Fruit fly (Drosophila melanogaster) whole organism, pupa: ENCODE results near the gene eco.

Experiments used
- CG10348 ChIP-seq: fragments of 200-800 bp; sonication (Bioruptor generic); IDR thresholded peaks from 2 replicates; pipeline ENCODE4 v1.3.6; 2022; ENCODE audit warnings: missing biosample characterization, missing genetic modification characterization
- CG12605 ChIP-seq: fragments of 200-800 bp; sonication (Bioruptor generic); IDR thresholded peaks from 2 replicates; pipeline ENCODE4 v1.3.6; 2022; ENCODE audit warnings: missing biosample characterization, missing genetic modification characterization
- CG13204 ChIP-seq: fragments of 200-800 bp; sonication (Bioruptor generic); optimal IDR thresholded peaks from 2 replicates; lab custom pipeline; 2018; ENCODE audit warnings: missing biosample characterization, mild to moderate bottlenecking, missing genetic modification characterization, moderate library complexity
- CG14655 ChIP-seq: fragments of 200-800 bp; sonication (Bioruptor generic); optimal IDR thresholded peaks from 3 replicates; lab custom pipeline; 2017; ENCODE audit warnings: mild to moderate bottlenecking, missing biosample characterization, missing genetic modification reagents, missing genetic modification characterization
- CG15710 ChIP-seq: fragments of 200-800 bp; sonication (Bioruptor generic); optimal IDR thresholded peaks from 2 replicates; lab custom pipeline; 2018; ENCODE audit warnings: missing biosample characterization, mild to moderate bottlenecking, missing genetic modification characterization, moderate library complexity
- CG17806 ChIP-seq: fragments of 200-800 bp; sonication (Bioruptor generic); optimal IDR thresholded peaks from 2 replicates; lab custom pipeline; 2018; ENCODE audit warnings: missing biosample characterization, mild to moderate bottlenecking, missing genetic modification characterization, moderate library complexity
- CG32121 ChIP-seq: fragments of 200-800 bp; sonication (Bioruptor generic); IDR thresholded peaks from 2 replicates; pipeline ENCODE4 v1.3.6; 2022; ENCODE audit warnings: missing biosample characterization, missing genetic modification characterization
- CG34367 ChIP-seq: fragments of 200-800 bp; sonication (Bioruptor generic); optimal IDR thresholded peaks from 2 replicates; lab custom pipeline; 2018; ENCODE audit warnings: missing biosample characterization, mild to moderate bottlenecking, missing genetic modification characterization
- CG4496 ChIP-seq: fragments of 200-800 bp; sonication (Bioruptor generic); IDR thresholded peaks from 3 replicates; pipeline ENCODE4 v1.3.6; 2022; ENCODE audit warnings: missing biosample characterization, missing genetic modification characterization
- CG8159 ChIP-seq: fragments of 200-800 bp; sonication (Bioruptor generic); optimal IDR thresholded peaks from 3 replicates; lab custom pipeline; 2018; ENCODE audit warnings: missing biosample characterization, mild to moderate bottlenecking, missing genetic modification characterization, moderate library complexity
- CG8301 ChIP-seq: fragments of 200-800 bp; sonication (Bioruptor generic); optimal IDR thresholded peaks from 2 replicates; lab custom pipeline; 2018; ENCODE audit warnings: missing biosample characterization, mild to moderate bottlenecking, missing genetic modification characterization
- CG9948 ChIP-seq: fragments of 200-800 bp; sonication (Bioruptor generic); optimal IDR thresholded peaks from 2 replicates; lab custom pipeline; 2018; ENCODE audit warnings: missing biosample characterization, mild to moderate bottlenecking, missing genetic modification characterization, moderate library complexity
- D1 ChIP-seq: fragments of 200-800 bp; sonication (Bioruptor generic); optimal IDR thresholded peaks from 2 replicates; lab custom pipeline; 2018; ENCODE audit warnings: missing biosample characterization, mild to moderate bottlenecking, missing genetic modification characterization, moderate library complexity
- EcR ChIP-seq: fragments of 200-800 bp; sonication (Bioruptor generic); optimal IDR thresholded peaks from 3 replicates; lab custom pipeline; 2019; ENCODE audit warnings: missing biosample characterization, missing genetic modification characterization, mild to moderate bottlenecking, moderate library complexity, missing genetic modification reagents
- Ets98B ChIP-seq: fragments of 200-800 bp; sonication (Bioruptor generic); IDR thresholded peaks from 2 replicates; pipeline ENCODE4 v1.3.6; 2022; ENCODE audit warnings: missing biosample characterization, missing genetic modification characterization
- Pif1A ChIP-seq: fragments of 200-800 bp; sonication (Bioruptor generic); optimal IDR thresholded peaks from 3 replicates; lab custom pipeline; 2016; ENCODE audit warnings: missing biosample characterization, missing genetic modification characterization
- Pif1B ChIP-seq: fragments of 200-800 bp; sonication (Bioruptor generic); optimal IDR thresholded peaks from 3 replicates; lab custom pipeline; 2016; ENCODE audit warnings: missing biosample characterization, missing genetic modification characterization
- Snoo ChIP-seq: fragments of 200-800 bp; sonication (Bioruptor generic); optimal IDR thresholded peaks from 3 replicates; lab custom pipeline; 2017; ENCODE audit warnings: missing biosample characterization, mild to moderate bottlenecking, missing genetic modification characterization, inconsistent platforms
- fd96Ca ChIP-seq: fragments of 200-800 bp; sonication (Bioruptor generic); IDR thresholded peaks from 3 replicates; pipeline ENCODE4 v1.3.6; 2022; ENCODE audit warnings: missing biosample characterization, missing genetic modification characterization
- gl ChIP-seq: fragments of 200-800 bp; sonication (Bioruptor generic); optimal IDR thresholded peaks from 2 replicates; lab custom pipeline; 2018; ENCODE audit warnings: missing biosample characterization, mild to moderate bottlenecking, missing genetic modification characterization
- rn ChIP-seq: fragments of 200-800 bp; sonication (Bioruptor generic); IDR thresholded peaks from 2 replicates; pipeline ENCODE4 v1.3.6; 2022; ENCODE audit warnings: missing biosample characterization, missing genetic modification characterization

The eco gene

DNA sequence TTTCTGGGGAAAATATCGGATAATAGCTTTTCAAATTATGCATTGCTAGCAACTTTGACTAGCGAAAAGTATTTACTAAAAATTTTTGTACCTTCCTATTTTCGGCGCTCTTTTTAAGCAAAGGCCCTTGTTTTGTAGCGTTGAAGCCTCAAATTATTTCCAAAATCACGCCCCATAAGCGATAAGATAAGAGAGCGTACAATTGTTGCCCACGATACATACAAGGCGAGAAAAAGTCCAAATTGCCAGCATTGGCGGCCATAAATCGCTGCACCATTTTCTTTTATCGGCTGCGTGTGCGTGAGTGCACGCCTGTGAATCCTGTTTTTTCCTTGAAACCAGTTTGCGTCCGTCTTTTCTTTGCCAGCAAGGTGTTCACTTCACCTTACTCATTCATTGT, 32.1 kb upstream of the eco start:
- TF ChIP-seq Snoo (tag; lab: Kevin White, UChicago) (no peak), Pif1B (GFP tag; lab: Kevin White, UChicago) (no peak), CG34367 (tag; lab: Kevin White, UChicago) (no peak), rn (GFP tag; lab: Robert Waterston, UW) (no peak), CG4496 (GFP tag; lab: Robert Waterston, UW) (0 out of 3 replicates have a peak, but pooled peaks have one; percentile 25), CG10348 (no peak), CG8159 (tag; lab: Kevin White, UChicago) (no peak), CG8301 (tag; lab: Kevin White, UChicago) (no peak)
- TF ChIP-seq, all 21 proteins: peak for 1

DNA sequence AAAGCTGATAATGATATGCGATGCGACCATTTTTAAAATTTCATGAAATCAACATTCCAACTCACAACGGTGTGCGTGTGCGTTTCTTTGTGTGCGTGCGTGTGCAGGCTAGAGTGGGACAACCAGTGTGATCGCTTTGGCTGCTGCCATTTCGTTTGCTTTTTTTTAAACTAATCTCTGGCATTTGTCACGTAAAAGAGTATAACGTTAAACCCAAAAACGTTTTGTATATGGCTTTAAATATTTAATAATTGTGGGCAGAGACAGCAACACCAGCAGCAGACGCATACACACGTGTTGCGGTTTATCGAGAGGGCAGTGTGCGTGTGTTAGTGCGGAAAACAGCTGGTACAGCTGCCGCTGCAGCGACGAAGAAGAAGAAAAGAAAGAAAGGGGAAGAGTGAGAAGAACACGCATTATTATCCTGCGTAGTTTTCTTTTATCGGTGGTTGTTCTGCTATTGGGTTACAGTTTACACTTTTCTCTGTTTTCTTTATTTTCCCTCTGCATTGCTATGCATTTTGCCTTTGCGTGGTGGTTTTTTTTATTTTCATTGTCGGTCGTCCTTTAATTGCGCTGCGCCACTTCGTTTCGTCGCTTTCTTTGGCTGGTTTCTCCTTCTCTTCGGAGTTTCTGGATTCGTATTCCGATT, 31.2 kb upstream of the eco start:
- no peak for TF ChIP-seq D1 (tag; lab: Kevin White, UChicago)
- no peak for TF ChIP-seq Snoo (tag; lab: Kevin White, UChicago)
- no peak for TF ChIP-seq CG17806
- no peak for TF ChIP-seq CG8159 (tag; lab: Kevin White, UChicago)
- TF ChIP-seq EcR (GFP tag; lab: Kevin White, UChicago), result peak; percentile 33
- no peak for TF ChIP-seq Ets98B (GFP tag; lab: Robert Waterston, UW)
- no peak for TF ChIP-seq CG13204
- TF ChIP-seq CG32121, result no peak
- no peak for TF ChIP-seq CG8301 (tag; lab: Kevin White, UChicago)
- no peak for TF ChIP-seq CG12605 (GFP tag; lab: Robert Waterston, UW)
- no peak for TF ChIP-seq CG34367 (tag; lab: Kevin White, UChicago)
- TF ChIP-seq rn (GFP tag; lab: Robert Waterston, UW), result no peak
- no peak for TF ChIP-seq gl (tag; lab: Kevin White, UChicago)
- TF ChIP-seq Pif1A (GFP tag; lab: Kevin White, UChicago), result peak; percentile 1
- TF ChIP-seq fd96Ca, result no peak
- no peak for TF ChIP-seq CG4496 (GFP tag; lab: Robert Waterston, UW)
- TF ChIP-seq CG14655 (GFP tag; lab: Kevin White, UChicago), result no peak
- no peak for TF ChIP-seq CG10348
- TF ChIP-seq CG15710, result no peak
- no peak for TF ChIP-seq CG9948 (tag; lab: Kevin White, UChicago)
- TF ChIP-seq Pif1B (GFP tag; lab: Kevin White, UChicago), result peak; percentile 21

dm6 chr3L:7369543-7369942, 30.4 kb upstream of the eco start, which contains the start of gene akirin:
TSS of gene akirin (plus strand) at chr3L:7369843.
- no peak for TF ChIP-seq CG15710
- no peak for TF ChIP-seq CG8159 (tag; lab: Kevin White, UChicago)
- no peak for TF ChIP-seq Pif1B (GFP tag; lab: Kevin White, UChicago)
- no peak for TF ChIP-seq CG34367 (tag; lab: Kevin White, UChicago)

dm6 chr3L:7368934-7369333, 29.8 kb upstream of the eco start, which contains the start of gene Sh3beta:
TSS of gene Sh3beta (minus strand) at chr3L:7369260.
- no peak for TF ChIP-seq D1 (tag; lab: Kevin White, UChicago)
- no peak for TF ChIP-seq EcR (GFP tag; lab: Kevin White, UChicago)
- no peak for TF ChIP-seq CG17806

DNA sequence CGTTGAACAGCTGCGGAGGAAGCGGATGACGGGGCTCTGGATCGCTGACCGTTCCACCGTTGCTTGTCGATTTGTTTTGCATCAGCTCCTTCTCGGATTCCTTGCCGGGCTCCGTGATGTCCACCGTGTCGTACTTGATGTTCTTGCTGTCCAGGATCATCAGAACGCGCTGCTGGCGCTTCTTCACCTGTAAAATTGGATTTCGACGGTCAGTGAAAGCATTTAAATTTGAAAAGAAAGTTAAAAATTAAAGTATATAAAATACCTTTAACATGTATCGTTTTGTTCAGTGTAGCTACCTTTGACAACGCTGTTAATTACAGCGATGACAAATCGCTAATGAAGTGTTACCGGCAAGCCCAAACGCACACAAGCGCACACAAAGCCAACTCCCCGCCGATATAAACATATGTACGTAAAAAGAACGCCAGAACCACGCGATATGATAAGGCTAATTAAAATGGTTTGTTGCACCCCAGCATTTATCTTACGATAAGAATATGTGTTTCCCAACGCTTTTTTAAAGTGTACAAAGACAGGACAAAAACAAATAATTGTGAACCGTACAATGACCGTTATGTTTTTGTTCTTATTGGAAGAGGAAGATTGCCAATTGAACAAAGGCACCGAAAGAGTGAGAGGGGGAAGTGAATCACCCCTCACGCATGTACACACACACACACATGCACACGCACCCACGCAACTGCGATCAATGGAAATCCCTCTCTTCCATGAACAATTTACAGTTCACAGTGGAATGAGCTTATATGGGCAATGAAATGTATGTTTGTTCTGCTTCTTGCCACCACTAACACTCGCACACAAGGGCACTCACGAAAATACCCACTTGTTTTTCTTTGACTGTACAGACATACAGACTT, 28.9 kb upstream of the eco start:
- TF ChIP-seq Pif1B (GFP tag; lab: Kevin White, UChicago), result peak; percentile 18
- no peak for TF ChIP-seq CG14655 (GFP tag; lab: Kevin White, UChicago)
- peak; percentile 41 for TF ChIP-seq CG8159 (tag; lab: Kevin White, UChicago)
- TF ChIP-seq Pif1A (GFP tag; lab: Kevin White, UChicago), result peak; percentile 18
- TF ChIP-seq CG8301 (tag; lab: Kevin White, UChicago), result peak; percentile 33
- TF ChIP-seq Snoo (tag; lab: Kevin White, UChicago), result peak; percentile 16
- TF ChIP-seq CG32121, result peak; percentile 43; the same call in 1 of the 2 replicates
- TF ChIP-seq CG12605 (GFP tag; lab: Robert Waterston, UW), result no peak
- no peak for TF ChIP-seq CG34367 (tag; lab: Kevin White, UChicago)
- TF ChIP-seq gl (tag; lab: Kevin White, UChicago), result no peak
- TF ChIP-seq CG4496 (GFP tag; lab: Robert Waterston, UW), result peak; percentile 60; the same call in 2 of the 3 replicates
- TF ChIP-seq D1 (tag; lab: Kevin White, UChicago), result no peak
- TF ChIP-seq fd96Ca, result no peak
- peak; percentile 93 for TF ChIP-seq EcR (GFP tag; lab: Kevin White, UChicago)

- TF ChIP-seq CG32121 (no peak), CG4496 (GFP tag; lab: Robert Waterston, UW) (no peak), CG8301 (tag; lab: Kevin White, UChicago) (no peak), Snoo (tag; lab: Kevin White, UChicago) (no peak), CG34367 (tag; lab: Kevin White, UChicago) (no peak), CG17806 (no peak), CG12605 (GFP tag; lab: Robert Waterston, UW) (no peak), rn (GFP tag; lab: Robert Waterston, UW) (no peak), CG9948 (tag; lab: Kevin White, UChicago) (no peak), Pif1B (GFP tag; lab: Kevin White, UChicago) (no peak), EcR (GFP tag; lab: Kevin White, UChicago) (no peak), CG13204 (no peak), Ets98B (GFP tag; lab: Robert Waterston, UW) (no peak), Pif1A (GFP tag; lab: Kevin White, UChicago) (no peak), CG8159 (tag; lab: Kevin White, UChicago) (no peak)
Measured at dm6 chr3L:7364717-7365278, 25.7 kb upstream of the eco start.
